Fruit fly (Drosophila melanogaster) whole organism: ENCODE results near the gene Taf12.

ENCODE experiments used
- CG8478 ChIP-seq: fragments of >200 bp; optimal IDR thresholded peaks from 2 replicates; lab custom pipeline; 2018; ENCODE audit warnings: inconsistent platforms
- Dll ChIP-seq: fragments of >200 bp; optimal IDR thresholded peaks from 2 replicates; lab custom pipeline; 2017
- EcR ChIP-seq, 2 experiments: fragments of >200 bp; optimal IDR thresholded peaks; 2 replicates each; lab custom pipeline; 2017; ENCODE audit warnings: missing biosample characterization in 2 of 2, missing genetic modification characterization in 2 of 2, missing genetic modification reagents in 2 of 2
- pan ChIP-seq: fragments of >200 bp; optimal IDR thresholded peaks from 2 replicates; lab custom pipeline; 2017
- psq ChIP-seq: fragments of >200 bp; optimal IDR thresholded peaks from 2 replicates; lab custom pipeline; 2017
- usp ChIP-seq: fragments of >200 bp; optimal IDR thresholded peaks from 2 replicates; lab custom pipeline; 2017; ENCODE audit warnings: missing biosample characterization, missing genetic modification characterization, mixed read lengths

The Taf12 gene

dm6 chr3R:11639946-11640588 lies 39.4 kb downstream of the Taf12 start:
- TF ChIP-seq psq (lab: Kevin White, UChicago) (no peak), EcR (GFP tag; optimal IDR thresholded peaks at IDR 0.05; lab: Kevin White, UChicago) (no peak), Dll (lab: Kevin White, UChicago) (no peak), usp (GFP tag; lab: Kevin White, UChicago) (no peak), pan (no peak), CG8478 (lab: Kevin White, UChicago) (no peak)

DNA sequence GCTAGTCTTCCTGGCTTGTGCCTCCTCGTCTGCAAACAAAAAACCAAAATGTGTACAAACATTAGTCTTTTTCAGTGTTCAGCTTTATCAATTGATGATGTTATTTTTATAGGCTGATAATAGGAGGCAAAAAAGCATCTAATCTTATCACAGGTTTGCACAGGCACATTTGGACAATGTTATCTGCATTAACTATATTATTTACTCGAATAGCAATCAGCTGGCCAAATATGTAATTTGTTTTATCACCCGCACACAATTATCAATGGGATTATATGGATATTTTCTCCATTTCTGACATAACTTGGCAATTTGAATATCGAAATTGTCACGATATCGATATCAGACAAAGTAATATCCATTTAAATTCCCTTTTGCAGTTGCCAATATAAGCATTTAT lies 41.9 kb downstream of the Taf12 start:
- TF ChIP-seq psq (lab: Kevin White, UChicago), result no peak
- TF ChIP-seq Dll (lab: Kevin White, UChicago), result no peak
- no peak for TF ChIP-seq CG8478 (lab: Kevin White, UChicago)
- TF ChIP-seq pan, result no peak
- TF ChIP-seq usp (GFP tag; lab: Kevin White, UChicago), result no peak
- no peak for TF ChIP-seq EcR (GFP tag; optimal IDR thresholded peaks at IDR 0.05; lab: Kevin White, UChicago)

DNA sequence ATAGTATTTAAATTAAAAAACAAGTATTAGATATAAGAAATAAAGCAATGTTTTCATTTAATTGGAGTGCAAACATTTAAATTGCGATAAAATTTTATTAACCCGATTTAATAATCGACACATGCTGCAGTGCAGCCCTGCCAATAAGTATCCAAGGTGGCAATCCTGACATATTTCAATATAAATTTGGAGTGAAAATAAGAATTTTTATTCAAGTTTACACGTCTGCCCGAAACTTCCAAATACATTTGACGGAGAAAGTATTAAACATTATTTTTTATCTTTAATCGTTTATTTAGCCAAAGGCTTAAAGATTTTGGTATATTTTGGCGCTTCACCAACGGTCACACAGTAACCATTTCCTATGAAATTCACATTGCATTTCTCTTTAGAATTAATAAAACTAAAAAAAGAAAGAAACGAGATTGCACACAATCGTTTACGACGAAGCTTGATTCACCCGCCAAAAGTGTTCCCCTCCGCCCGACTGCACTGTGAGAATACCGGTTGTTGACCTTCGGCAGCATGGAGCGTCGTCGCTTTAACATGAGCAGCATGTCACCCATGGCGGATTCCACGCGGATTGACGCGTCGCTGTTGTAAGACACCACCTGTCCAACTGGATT lies 51.0 kb downstream of the Taf12 start, which contains the start of gene CG14712:
Gene CG14712, plus strand, starts transcription at position 344 of the 626 bp plus-strand sequence.
- TF ChIP-seq psq (lab: Kevin White, UChicago), result no peak
- no peak for TF ChIP-seq usp (GFP tag; lab: Kevin White, UChicago)
- no peak for TF ChIP-seq CG8478 (lab: Kevin White, UChicago)
- no peak for TF ChIP-seq pan
- TF ChIP-seq EcR (GFP tag; optimal IDR thresholded peaks at IDR 0.05; lab: Kevin White, UChicago), result no peak
- TF ChIP-seq Dll (lab: Kevin White, UChicago), result no peak
